Worm (Caenorhabditis elegans) whole organism, early embryonic: ENCODE data around the gene C47G2.3.

Experiments used
- B0310.2 ChIP-seq: sonication (generic microtip); optimal IDR thresholded peaks from 2 replicates; lab custom pipeline; 2016; ENCODE audit warnings: mild to moderate bottlenecking, missing genetic modification characterization, missing compliant biosample characterization
- F13C5.2 ChIP-seq: sonication (generic microtip); optimal IDR thresholded peaks from 2 replicates; lab custom pipeline; 2017; ENCODE audit warnings: mild to moderate bottlenecking, missing genetic modification characterization, inconsistent platforms, missing compliant biosample characterization
- aly-1 ChIP-seq: sonication (generic microtip); optimal IDR thresholded peaks from 2 replicates; lab custom pipeline; 2016; ENCODE audit warnings: missing genetic modification characterization, missing compliant biosample characterization
- ama-1 ChIP-seq: fragments of 150-350 bp; optimal IDR thresholded peaks from 2 replicates; lab custom pipeline; 2014
- ceh-13 ChIP-seq: fragments of 200-800 bp; sonication (Bioruptor generic); optimal IDR thresholded peaks from 2 replicates; lab custom pipeline; 2018; ENCODE audit warnings: mild to moderate bottlenecking, missing genetic modification characterization, missing compliant biosample characterization
- ceh-36 ChIP-seq: sonication (generic microtip); optimal IDR thresholded peaks from 2 replicates; lab custom pipeline; 2016; ENCODE audit warnings: missing genetic modification characterization, inconsistent platforms, missing compliant biosample characterization
- ets-7 ChIP-seq: sonication (generic microtip); optimal IDR thresholded peaks from 2 replicates; lab custom pipeline; 2016; ENCODE audit warnings: missing genotype, missing genetic modification characterization, missing compliant biosample characterization
- flt-1 ChIP-seq: fragments of 200-800 bp; sonication (Bioruptor generic); IDR thresholded peaks from 2 replicates; pipeline ENCODE4 v1.3.6; 2022; ENCODE audit warnings: missing genetic modification characterization, missing compliant biosample characterization
- hmbx-1 ChIP-seq: sonication (generic microtip); optimal IDR thresholded peaks from 2 replicates; lab custom pipeline; 2016; ENCODE audit warnings: mild to moderate bottlenecking, missing genetic modification characterization, missing compliant biosample characterization
- hmg-4 ChIP-seq: fragments of 200-800 bp; sonication (Bioruptor generic); optimal IDR thresholded peaks from 2 replicates; lab custom pipeline; 2018; ENCODE audit warnings: mild to moderate bottlenecking, missing genetic modification characterization, missing compliant biosample characterization
- hnd-1 ChIP-seq: sonication (generic microtip); optimal IDR thresholded peaks from 2 replicates; lab custom pipeline; 2016; ENCODE audit warnings: missing genetic modification characterization, missing compliant biosample characterization
- pes-1 ChIP-seq: fragments of 200-800 bp; sonication (Bioruptor generic); IDR thresholded peaks from 2 replicates; pipeline ENCODE4 v1.3.6; 2022; ENCODE audit warnings: missing genetic modification reagents, missing genetic modification characterization, missing compliant biosample characterization
- scrt-1 ChIP-seq: fragments of 200-800 bp; sonication (Bioruptor generic); IDR thresholded peaks from 2 replicates; pipeline ENCODE4 v1.3.6; 2022; ENCODE audit warnings: missing genetic modification characterization, missing compliant biosample characterization
- sea-1 ChIP-seq: fragments of 200-800 bp; sonication (Bioruptor generic); conservative IDR thresholded peaks from 2 replicates; pipeline ENCODE4 v1.3.6; 2022; ENCODE audit warnings: missing genetic modification characterization, missing compliant biosample characterization
- tbx-11 ChIP-seq: fragments of 200-800 bp; sonication (Bioruptor generic); IDR thresholded peaks from 2 replicates; pipeline ENCODE4 v1.3.6; 2022; ENCODE audit warnings: missing genetic modification characterization, missing compliant biosample characterization
- tbx-37 ChIP-seq: fragments of 200-800 bp; sonication (Bioruptor generic); conservative IDR thresholded peaks from 2 replicates; pipeline ENCODE4 v1.3.6; 2022; ENCODE audit warnings: missing genetic modification reagents, missing genetic modification characterization, missing compliant biosample characterization
- tra-4 ChIP-seq: sonication (generic microtip); optimal IDR thresholded peaks from 2 replicates; lab custom pipeline; 2017; ENCODE audit warnings: missing genetic modification characterization, missing compliant biosample characterization

Gene C47G2.3

ce11 chrII:11286445-11286844, 3.5 kb downstream of the C47G2.3 start:
- TF ChIP-seq tbx-11 (GFP tag; lab: Robert Waterston, UW): no peak

ce11 chrII:11285282-11285933, 4.6 kb downstream of the C47G2.3 start:
- TF ChIP-seq ets-7 (tag; lab: Kevin White, UChicago) (no peak), scrt-1 (GFP tag; lab: Robert Waterston, UW) (no peak), hmg-4 (GFP tag; lab: Kevin White, UChicago) (no peak), F13C5.2 (no peak), B0310.2 (tag; lab: Kevin White, UChicago) (no peak), ceh-36 (tag; lab: Kevin White, UChicago) (no peak), hmbx-1 (tag; lab: Kevin White, UChicago) (no peak), pes-1 (GFP tag; lab: Robert Waterston, UW) (no peak), tra-4 (no peak), sea-1 (no peak), tbx-37 (GFP tag; lab: Robert Waterston, UW) (no peak), hnd-1 (tag; lab: Kevin White, UChicago) (no peak)

ce11 chrII:11284701-11285100, 5.3 kb downstream of the C47G2.3 start:
- no peak for TF ChIP-seq hmg-4 (GFP tag; lab: Kevin White, UChicago)
- no peak for TF ChIP-seq pes-1 (GFP tag; lab: Robert Waterston, UW)
- TF ChIP-seq tbx-11 (GFP tag; lab: Robert Waterston, UW): no peak
- TF ChIP-seq hnd-1 (tag; lab: Kevin White, UChicago): no peak
- TF ChIP-seq ceh-36 (tag; lab: Kevin White, UChicago): no peak
- no peak for TF ChIP-seq ets-7 (tag; lab: Kevin White, UChicago)
- TF ChIP-seq flt-1: no peak
- TF ChIP-seq ceh-13 (GFP tag; lab: Kevin White, UChicago): no peak
- TF ChIP-seq aly-1: no peak
- TF ChIP-seq F13C5.2: no peak

- TF ChIP-seq hmg-4 (GFP tag; lab: Kevin White, UChicago): no peak
- no peak for TF ChIP-seq tbx-11 (GFP tag; lab: Robert Waterston, UW)
- no peak for TF ChIP-seq pes-1 (GFP tag; lab: Robert Waterston, UW)
- no peak for TF ChIP-seq sea-1
- no peak for TF ChIP-seq B0310.2 (tag; lab: Kevin White, UChicago)
- TF ChIP-seq tbx-37 (GFP tag; lab: Robert Waterston, UW): no peak
- TF ChIP-seq F13C5.2: no peak
- no peak for TF ChIP-seq hmbx-1 (tag; lab: Kevin White, UChicago)
- no peak for TF ChIP-seq hnd-1 (tag; lab: Kevin White, UChicago)
- no peak for TF ChIP-seq ceh-36 (tag; lab: Kevin White, UChicago)
- no peak for TF ChIP-seq scrt-1 (GFP tag; lab: Robert Waterston, UW)
These were observed 6.2 kb downstream of the C47G2.3 start for ce11 chrII:11283803-11284202.

- TF ChIP-seq flt-1 (no peak), ceh-13 (GFP tag; lab: Kevin White, UChicago) (no peak), B0310.2 (tag; lab: Kevin White, UChicago) (no peak), sea-1 (no peak), ets-7 (tag; lab: Kevin White, UChicago) (no peak), hnd-1 (tag; lab: Kevin White, UChicago) (no peak), tra-4 (no peak), tbx-37 (GFP tag; lab: Robert Waterston, UW) (no peak), ceh-36 (tag; lab: Kevin White, UChicago) (no peak), hmbx-1 (tag; lab: Kevin White, UChicago) (no peak), aly-1 (no peak), hmg-4 (GFP tag; lab: Kevin White, UChicago) (no peak), scrt-1 (GFP tag; lab: Robert Waterston, UW) (no peak), pes-1 (GFP tag; lab: Robert Waterston, UW) (no peak)
These were observed 6.9 kb downstream of the C47G2.3 start for ce11 chrII:11283013-11283412.

ce11 chrII:11281666-11282065, 8.3 kb downstream of the C47G2.3 start, which contains the start of gene unc-130:
Gene unc-130 (plus strand): TSS chrII:11281966.
- no peak for TF ChIP-seq B0310.2 (tag; lab: Kevin White, UChicago)
- no peak for TF ChIP-seq aly-1
- TF ChIP-seq ceh-13 (GFP tag; lab: Kevin White, UChicago): no peak
- no peak for TF ChIP-seq ceh-36 (tag; lab: Kevin White, UChicago)
- no peak for TF ChIP-seq tbx-37 (GFP tag; lab: Robert Waterston, UW)
- TF ChIP-seq hmg-4 (GFP tag; lab: Kevin White, UChicago): no peak
- no peak for TF ChIP-seq flt-1
- TF ChIP-seq hmbx-1 (tag; lab: Kevin White, UChicago): no peak
- TF ChIP-seq ets-7 (tag; lab: Kevin White, UChicago): no peak
- no peak for TF ChIP-seq tra-4
- no peak for TF ChIP-seq tbx-11 (GFP tag; lab: Robert Waterston, UW)
- TF ChIP-seq sea-1: no peak
- TF ChIP-seq hnd-1 (tag; lab: Kevin White, UChicago): no peak
- no peak for TF ChIP-seq scrt-1 (GFP tag; lab: Robert Waterston, UW)
- TF ChIP-seq pes-1 (GFP tag; lab: Robert Waterston, UW): no peak
- no peak for TF ChIP-seq ama-1 (lab: Kevin White, UChicago)
- TF ChIP-seq F13C5.2: no peak

- TF ChIP-seq tra-4: no peak
- TF ChIP-seq ama-1 (lab: Kevin White, UChicago): no peak
- TF ChIP-seq ceh-13 (GFP tag; lab: Kevin White, UChicago): no peak
- TF ChIP-seq hnd-1 (tag; lab: Kevin White, UChicago): no peak
- no peak for TF ChIP-seq hmg-4 (GFP tag; lab: Kevin White, UChicago)
- no peak for TF ChIP-seq tbx-11 (GFP tag; lab: Robert Waterston, UW)
- TF ChIP-seq aly-1: no peak
- TF ChIP-seq ets-7 (tag; lab: Kevin White, UChicago): no peak
- no peak for TF ChIP-seq B0310.2 (tag; lab: Kevin White, UChicago)
- TF ChIP-seq scrt-1 (GFP tag; lab: Robert Waterston, UW): no peak
- TF ChIP-seq hmbx-1 (tag; lab: Kevin White, UChicago): no peak
- TF ChIP-seq flt-1: no peak
These were observed 8.8 kb downstream of the C47G2.3 start for ce11 chrII:11281177-11281576.
